Fruit fly (Drosophila melanogaster): ENCODE results near the gene CG9760.

DNA sequence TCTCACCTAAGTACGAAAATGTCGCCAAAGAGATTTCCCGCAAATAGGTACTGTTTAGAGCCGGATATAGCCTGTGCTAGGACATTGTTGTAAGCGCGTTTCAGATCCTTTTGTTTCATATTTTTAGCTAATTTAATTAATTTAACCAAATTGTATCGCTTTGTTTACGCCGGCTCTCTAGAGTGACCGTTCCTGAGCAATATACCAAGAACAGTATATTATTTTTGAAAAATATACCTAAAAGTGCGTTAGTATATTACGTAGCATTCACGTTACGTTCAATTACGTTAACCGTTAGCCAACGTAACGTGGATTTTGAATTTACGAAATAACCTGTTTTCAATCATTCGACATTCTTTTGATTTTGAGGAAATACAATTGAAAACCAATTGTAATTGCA, 29.9 kb upstream of the CG9760 start, which contains the start of gene thoc6:
- TF ChIP-seq h (optimal IDR thresholded peaks at IDR 0.05) (no peak), Myc (optimal IDR thresholded peaks at IDR 0.05) (no peak), psq (optimal IDR thresholded peaks at IDR 0.05) (no peak), insv (optimal IDR thresholded peaks at IDR 0.05) (no peak), Sin3A (optimal IDR thresholded peaks at IDR 0.05) (no peak), ttk (optimal IDR thresholded peaks at IDR 0.05) (no peak)
